In genomic region chr4:1053653-1054163, dm6 we compare ENCODE assay signal across 2 fruit fly cellular contexts.
TF ChIP-seq lines count a peak whose summit lies in the region.

Gene CaMKII (minus strand): TSS chr4:1053703.

TF ChIP-seq in whole organism, embryonic, 481 proteins besides CTCF, POLR2A, EP300 and RAD21 (continued from another document and continues in another):
- TF ChIP-seq ato (GFP tag; IDR thresholded peaks at IDR 0.05; lab: Robert Waterston, UW; ENCODE audit: partially characterized antibody) (no peak), CG8290 (GFP tag; optimal IDR thresholded peaks at IDR 0.05; lab: Kevin White, UChicago) (peak; percentile 55), CG8290 (tag; optimal IDR thresholded peaks at IDR 0.05; lab: Kevin White, UChicago) (no peak), gro (GFP tag; optimal IDR thresholded peaks at IDR 0.05; lab: Kevin White, UChicago) (no peak), CG12236 (GFP tag; optimal IDR thresholded peaks at IDR 0.05; lab: Kevin White, UChicago) (no peak), CG30431 (GFP tag; optimal IDR thresholded peaks at IDR 0.05; lab: Kevin White, UChicago) (no peak), gsb (GFP tag; IDR thresholded peaks at IDR 0.05; lab: Robert Waterston, UW) (no peak), Dbx (GFP tag; IDR thresholded peaks at IDR 0.05; lab: Robert Waterston, UW) (no peak), row (GFP tag; IDR thresholded peaks at IDR 0.05; lab: Robert Waterston, UW) (peak; percentile 73), CG12659 (GFP tag; optimal IDR thresholded peaks at IDR 0.05; lab: Kevin White, UChicago) (peak; percentile 12), abd-A (tag; optimal IDR thresholded peaks at IDR 0.05; lab: Kevin White, UChicago) (no peak), B-H2 (GFP tag; optimal IDR thresholded peaks at IDR 0.05; lab: Kevin White, UChicago) (no peak), so (GFP tag; IDR thresholded peaks at IDR 0.05; lab: Robert Waterston, UW) (no peak), zf30C (GFP tag; optimal IDR thresholded peaks at IDR 0.05; lab: Kevin White, UChicago) (no peak), HLH54F (GFP tag; optimal IDR thresholded peaks at IDR 0.05; lab: Kevin White, UChicago) (no peak), CoRest (tag; optimal IDR thresholded peaks at IDR 0.05; lab: Kevin White, UChicago) (peak; percentile 33), CG15479 (GFP tag; optimal IDR thresholded peaks at IDR 0.05; lab: Kevin White, UChicago) (no peak), Dek (tag; optimal IDR thresholded peaks at IDR 0.05; lab: Kevin White, UChicago) (no peak), CG2202 (tag; optimal IDR thresholded peaks at IDR 0.05; lab: Kevin White, UChicago) (no peak), zen (tag; optimal IDR thresholded peaks at IDR 0.05; lab: Kevin White, UChicago) (peak; percentile 51), CG12942 (GFP tag; optimal IDR thresholded peaks at IDR 0.05; lab: Kevin White, UChicago) (no peak), Vsx1 (GFP tag; optimal IDR thresholded peaks at IDR 0.05; lab: Kevin White, UChicago) (no peak), Nf-YB (GFP tag; optimal IDR thresholded peaks at IDR 0.05; lab: Kevin White, UChicago) (no peak), D19B (GFP tag; optimal IDR thresholded peaks at IDR 0.05; lab: Kevin White, UChicago) (no peak), CG7839 (tag; optimal IDR thresholded peaks at IDR 0.05; lab: Kevin White, UChicago) (peak; percentile 30), btn (GFP tag; optimal IDR thresholded peaks at IDR 0.05; lab: Kevin White, UChicago) (no peak), CG32532 (GFP tag; IDR thresholded peaks at IDR 0.05; lab: Robert Waterston, UW) (no peak), CG1233 (GFP tag; optimal IDR thresholded peaks at IDR 0.05; lab: Kevin White, UChicago) (peak; percentile 36), H2.0 (GFP tag; IDR thresholded peaks at IDR 0.05; lab: Robert Waterston, UW) (no peak), sna (GFP tag; IDR thresholded peaks at IDR 0.05; lab: Robert Waterston, UW; ENCODE audit: partially characterized antibody) (no peak), BEAF-32 (GFP tag; optimal IDR thresholded peaks at IDR 0.05; lab: Kevin White, UChicago) (no peak), MTF-1 (GFP tag; optimal IDR thresholded peaks at IDR 0.05; lab: Kevin White, UChicago; ENCODE audit: borderline replicate concordance) (no peak), Pdp1 (GFP tag; optimal IDR thresholded peaks at IDR 0.05; lab: Kevin White, UChicago) (no peak), Six4 (GFP tag; optimal IDR thresholded peaks at IDR 0.05; lab: Kevin White, UChicago) (peak; percentile 27), schlank (tag; optimal IDR thresholded peaks at IDR 0.05; lab: Kevin White, UChicago) (no peak), Sox100B (GFP tag; optimal IDR thresholded peaks at IDR 0.05; lab: Kevin White, UChicago) (peak; percentile 21), CG17612 (GFP tag; IDR thresholded peaks at IDR 0.05; lab: Robert Waterston, UW) (no peak), pb (GFP tag; optimal IDR thresholded peaks at IDR 0.05; lab: Kevin White, UChicago) (no peak), caup (GFP tag; optimal IDR thresholded peaks at IDR 0.05; lab: Kevin White, UChicago; ENCODE audit: severe bottlenecking) (peak; percentile 13), CG9727 (GFP tag; optimal IDR thresholded peaks at IDR 0.05; lab: Kevin White, UChicago) (no peak), CG6791 (GFP tag; IDR thresholded peaks at IDR 0.05; lab: Robert Waterston, UW; ENCODE audit: partially characterized antibody) (no peak), chinmo (GFP tag; IDR thresholded peaks at IDR 0.05; lab: Robert Waterston, UW; ENCODE audit: partially characterized antibody) (no peak), fu2 (GFP tag; optimal IDR thresholded peaks at IDR 0.05; lab: Kevin White, UChicago) (no peak), CG2889 (GFP tag; IDR thresholded peaks at IDR 0.05; lab: Robert Waterston, UW) (no peak), CG34376 (GFP tag; optimal IDR thresholded peaks at IDR 0.05; lab: Kevin White, UChicago) (peak; percentile 22), CG10431 (GFP tag; optimal IDR thresholded peaks at IDR 0.05; lab: Kevin White, UChicago) (no peak), Mrtf (GFP tag; IDR thresholded peaks at IDR 0.05; lab: Robert Waterston, UW) (no peak), CG5180 (GFP tag; optimal IDR thresholded peaks at IDR 0.05; lab: Kevin White, UChicago) (no peak), Dip3 (GFP tag; optimal IDR thresholded peaks at IDR 0.05; lab: Kevin White, UChicago) (no peak), crp (GFP tag; optimal IDR thresholded peaks at IDR 0.05; lab: Kevin White, UChicago) (no peak), Mad (GFP tag; optimal IDR thresholded peaks at IDR 0.05; lab: Kevin White, UChicago) (no peak), Hr39 (optimal IDR thresholded peaks at IDR 0.05; lab: Kevin White, UChicago) (no peak), slou (GFP tag; optimal IDR thresholded peaks at IDR 0.05; lab: Kevin White, UChicago) (no peak), CG11560 (tag; IDR thresholded peaks at IDR 0.05; lab: Robert Waterston, UW) (no peak), CG9817 (tag; optimal IDR thresholded peaks at IDR 0.05; lab: Kevin White, UChicago) (no peak), CG17359 (tag; optimal IDR thresholded peaks at IDR 0.05; lab: Kevin White, UChicago) (peak; percentile 45), CG12769 (tag; optimal IDR thresholded peaks at IDR 0.05; lab: Kevin White, UChicago) (no peak), eve (GFP tag; optimal IDR thresholded peaks at IDR 0.05; lab: Kevin White, UChicago) (peak in 1 of 2 experiments; percentile 28), Deaf1 (tag; optimal IDR thresholded peaks at IDR 0.05; lab: Kevin White, UChicago) (no peak), wdn (GFP tag; IDR thresholded peaks at IDR 0.05; lab: Robert Waterston, UW) (no peak), run (tag; optimal IDR thresholded peaks at IDR 0.05; lab: Kevin White, UChicago) (no peak), TFAM (GFP tag; optimal IDR thresholded peaks at IDR 0.05; lab: Kevin White, UChicago) (no peak), sr (GFP tag; IDR thresholded peaks at IDR 0.05; lab: Robert Waterston, UW) (no peak), kay (GFP tag; optimal IDR thresholded peaks at IDR 0.05; lab: Kevin White, UChicago) (no peak), Mes4 (GFP tag; optimal IDR thresholded peaks at IDR 0.05; lab: Kevin White, UChicago) (no peak), Aef1 (GFP tag; IDR thresholded peaks at IDR 0.05; lab: Robert Waterston, UW) (no peak), unpg (GFP tag; optimal IDR thresholded peaks at IDR 0.05; lab: Kevin White, UChicago) (peak; percentile 42), Myb (GFP tag; optimal IDR thresholded peaks at IDR 0.05; lab: Kevin White, UChicago) (no peak), CG11456 (GFP tag; IDR thresholded peaks at IDR 0.05; lab: Robert Waterston, UW) (no peak)

TF ChIP-seq in whole organism, prepupa, 60 proteins besides CTCF, POLR2A, EP300 and RAD21 (continued from another document):
- TF ChIP-seq Eip93F (GFP tag; optimal IDR thresholded peaks at IDR 0.05; lab: Kevin White, UChicago) (no peak), fd85E (GFP tag; optimal IDR thresholded peaks at IDR 0.05; lab: Kevin White, UChicago) (no peak), CG10631 (GFP tag; optimal IDR thresholded peaks at IDR 0.05; lab: Kevin White, UChicago) (peak; percentile 44), Hr4 (GFP tag; optimal IDR thresholded peaks at IDR 0.05; lab: Kevin White, UChicago) (peak; percentile 35)
TF ChIP-seq in whole organism, prepupa: peak in this region for 14.
